Worm (Caenorhabditis elegans): ENCODE data around the gene F59B2.9.

Gene F59B2.9

ce11 chrIII:8984412-8984811 is 27.8 kb downstream of the F59B2.9 start:
- no peak for TF ChIP-seq bed-2 (GFP tag; IDR thresholded peaks at IDR 0.05)
- no peak for TF ChIP-seq T26A5.8 (tag; optimal IDR thresholded peaks at IDR 0.05)
- TF ChIP-seq madf-6 (GFP tag; IDR thresholded peaks at IDR 0.05): peak; percentile 6; the same call in 1 of the 2 replicates
- 0 out of 2 replicates have a peak, but pooled peaks have one; percentile 49 for TF ChIP-seq F39B2.1 (GFP tag; IDR thresholded peaks at IDR 0.05)
- TF ChIP-seq hsf-1 (GFP tag; IDR thresholded peaks at IDR 0.05): 0 out of 2 replicates have a peak, but pooled peaks have one; percentile 22
- TF ChIP-seq lin-54 (GFP tag; optimal IDR thresholded peaks at IDR 0.05): peak; percentile 4
- no peak for TF ChIP-seq snpc-1.3 (tag; optimal IDR thresholded peaks at IDR 0.05; ENCODE audit: insufficient read depth)
- TF ChIP-seq nhr-80 (tag; optimal IDR thresholded peaks at IDR 0.05): peak; percentile 11

- TF ChIP-seq hsf-1 (GFP tag; IDR thresholded peaks at IDR 0.05) (peak; percentile 39; the same call in 1 of the 2 replicates), Y53F4B.3 (GFP tag; IDR thresholded peaks at IDR 0.05) (no peak), ztf-26 (tag; optimal IDR thresholded peaks at IDR 0.05) (peak; percentile 19), tbp1 (GFP tag; optimal IDR thresholded peaks at IDR 0.05) (peak; percentile 36), nhr-90 (tag; optimal IDR thresholded peaks at IDR 0.05) (peak; percentile 8), ceh-27 (GFP tag; optimal IDR thresholded peaks at IDR 0.05) (peak; percentile 31), ama-1 (optimal IDR thresholded peaks at IDR 0.05) (peak; percentile 49), ama-1 (GFP tag; optimal IDR thresholded peaks at IDR 0.05) (no peak), somi-1 (GFP tag; optimal IDR thresholded peaks at IDR 0.05) (peak; percentile 60), K11D2.4 (GFP tag; IDR thresholded peaks at IDR 0.05) (peak; percentile 39; the same call in 1 of the 2 replicates), aptf-3 (GFP tag; IDR thresholded peaks at IDR 0.05) (no peak)
These were observed 28.4 kb downstream of the F59B2.9 start for ce11 chrIII:8983811-8984210.

- TF ChIP-seq zim-3 (tag; optimal IDR thresholded peaks at IDR 0.05) (peak; percentile 19), mxl-1 (tag; optimal IDR thresholded peaks at IDR 0.05) (no peak), pbrm-1 (GFP tag; IDR thresholded peaks at IDR 0.05) (no peak), attf-5 (GFP tag; optimal IDR thresholded peaks at IDR 0.05) (no peak), F52B5.7 (tag; optimal IDR thresholded peaks at IDR 0.05) (peak; percentile 24), egrh-3 (GFP tag; IDR thresholded peaks at IDR 0.05) (no peak), K11D2.4 (GFP tag; IDR thresholded peaks at IDR 0.05) (0 out of 2 replicates have a peak, but pooled peaks have one; percentile 16), ztf-6 (GFP tag; IDR thresholded peaks at IDR 0.05) (no peak), nfyb-1 (GFP tag; IDR thresholded peaks at IDR 0.05) (no peak)
These were observed 29.1 kb downstream of the F59B2.9 start for ce11 chrIII:8983135-8983534.

ce11 chrIII:8981847-8982479 is 30.2 kb downstream of the F59B2.9 start, which contains the start of gene pde-2:
pde-2 (minus strand) TSS chrIII:8981897.
- TF ChIP-seq zfh-2 (GFP tag; conservative IDR thresholded peaks at IDR 0.05): peak; percentile 60; the same call in 1 of the 2 replicates
- TF ChIP-seq F52B5.7 (tag; optimal IDR thresholded peaks at IDR 0.05): peak; percentile 15
- TF ChIP-seq rec-8 (tag; optimal IDR thresholded peaks at IDR 0.05): no peak
- no peak for TF ChIP-seq dpl-1 (GFP tag; optimal IDR thresholded peaks at IDR 0.05)
- TF ChIP-seq F37B4.10 (GFP tag; IDR thresholded peaks at IDR 0.05): no peak
- TF ChIP-seq madf-3 (GFP tag; IDR thresholded peaks at IDR 0.05): no peak
- TF ChIP-seq F39B2.1 (GFP tag; IDR thresholded peaks at IDR 0.05): no peak
- no peak for TF ChIP-seq C17E4.6 (GFP tag; IDR thresholded peaks at IDR 0.05)
- TF ChIP-seq fkh-3 (tag; optimal IDR thresholded peaks at IDR 0.05): no peak
- no peak for TF ChIP-seq nhr-90 (tag; optimal IDR thresholded peaks at IDR 0.05)
- TF ChIP-seq ceh-100 (GFP tag; IDR thresholded peaks at IDR 0.05): no peak
- TF ChIP-seq sea-2 (GFP tag; IDR thresholded peaks at IDR 0.05): no peak
- TF ChIP-seq somi-1 (GFP tag; optimal IDR thresholded peaks at IDR 0.05): no peak
- no peak for TF ChIP-seq F33H1.4 (GFP tag; IDR thresholded peaks at IDR 0.05)
- TF ChIP-seq Y67H2A.10 (GFP tag; conservative IDR thresholded peaks at IDR 0.05): no peak
- no peak for TF ChIP-seq K11D2.4 (GFP tag; IDR thresholded peaks at IDR 0.05)
- no peak for TF ChIP-seq ceh-58 (GFP tag; IDR thresholded peaks at IDR 0.05)
- no peak for TF ChIP-seq nhr-27 (tag; optimal IDR thresholded peaks at IDR 0.05)
- TF ChIP-seq snpc-4 (GFP tag; optimal IDR thresholded peaks at IDR 0.05): no peak
- TF ChIP-seq snpc-4 (tag; optimal IDR thresholded peaks at IDR 0.05): peak in 1 of 4 experiments; percentile 16
- TF ChIP-seq pbrm-1 (GFP tag; IDR thresholded peaks at IDR 0.05): no peak
- no peak for TF ChIP-seq lin-54 (GFP tag; optimal IDR thresholded peaks at IDR 0.05)
- TF ChIP-seq B0336.3 (GFP tag; IDR thresholded peaks at IDR 0.05): no peak
- TF ChIP-seq nhr-179 (tag; optimal IDR thresholded peaks at IDR 0.05): no peak
- peak; percentile 40; the same call in 1 of the 2 replicates for TF ChIP-seq hmg-1.2 (GFP tag; IDR thresholded peaks at IDR 0.05)

Data from whole organism, young adult.